Fruit fly (Drosophila melanogaster): Measurements from ENCODE around the gene CG6959.

dm6 chr3R:11859534-11860254 lies 9.6 kb downstream of the CG6959 start:
- no peak for TF ChIP-seq CG8478 (optimal IDR thresholded peaks at IDR 0.05)
- no peak for TF ChIP-seq CTCF (optimal IDR thresholded peaks at IDR 0.05)

All from S2 (cell line).